Fruit fly (Drosophila melanogaster) whole organism, embryonic: ENCODE data around the gene CG33107.

Source experiments
- Adf1 ChIP-seq: fragments of 200-800 bp; sonication (Bioruptor generic); IDR thresholded peaks from 2 replicates; pipeline ENCODE4 v1.3.6; 2022; ENCODE audit warnings: missing biosample characterization, missing genetic modification characterization
- Antp ChIP-seq: fragments of 200-800 bp; sonication (Bioruptor generic); optimal IDR thresholded peaks from 3 replicates; lab custom pipeline; 2016; ENCODE audit warnings: missing biosample characterization, missing genetic modification characterization
- Asciz ChIP-seq: fragments of 200-800 bp; sonication (Bioruptor generic); optimal IDR thresholded peaks from 2 replicates; lab custom pipeline; 2017; ENCODE audit warnings: missing biosample characterization, mild to moderate bottlenecking, missing genetic modification characterization, missing genetic modification reagents
- Awh ChIP-seq: fragments of 200-800 bp; sonication (Bioruptor generic); IDR thresholded peaks from 2 replicates; pipeline ENCODE4, ENCODE4 v1.3.6; 2022; ENCODE audit warnings: missing biosample characterization, missing genetic modification characterization
- Blimp-1 ChIP-seq: fragments of 200-800 bp; sonication (Bioruptor generic); optimal IDR thresholded peaks from 3 replicates; lab custom pipeline; 2018; ENCODE audit warnings: missing biosample characterization, missing genetic modification characterization, mild to moderate bottlenecking, moderate library complexity, missing genetic modification reagents
- CG1024 ChIP-seq: fragments of 200-800 bp; sonication (Bioruptor generic); IDR thresholded peaks from 2 replicates; pipeline ENCODE4 v1.3.6; 2022; ENCODE audit warnings: missing biosample characterization, missing genetic modification characterization
- CG11398 ChIP-seq: fragments of 200-800 bp; sonication (Bioruptor generic); optimal IDR thresholded peaks from 2 replicates; lab custom pipeline; 2016; ENCODE audit warnings: missing biosample characterization, missing genetic modification characterization
- CG11504 ChIP-seq: fragments of 200-800 bp; sonication (Bioruptor generic); optimal IDR thresholded peaks from 3 replicates; lab custom pipeline; 2019; ENCODE audit warnings: missing biosample characterization, mild to moderate bottlenecking, missing genetic modification characterization, moderate library complexity
- CG11695 ChIP-seq: fragments of 200-800 bp; sonication (Bioruptor generic); IDR thresholded peaks from 3 replicates; pipeline ENCODE4 v1.3.6; 2022; ENCODE audit warnings: missing biosample characterization, missing genetic modification characterization
- CG12071 ChIP-seq: fragments of 200-800 bp; sonication (Bioruptor generic); optimal IDR thresholded peaks from 3 replicates; lab custom pipeline; 2018; ENCODE audit warnings: missing biosample characterization, mild to moderate bottlenecking, missing genetic modification characterization
- CG12104 ChIP-seq: fragments of 200-800 bp; sonication (Bioruptor generic); optimal IDR thresholded peaks from 3 replicates; lab custom pipeline; 2016; ENCODE audit warnings: missing biosample characterization, missing genetic modification characterization
- CG12236 ChIP-seq: fragments of 200-800 bp; sonication (Bioruptor generic); optimal IDR thresholded peaks from 2 replicates; lab custom pipeline; 2016; ENCODE audit warnings: missing biosample characterization, missing genetic modification characterization
- CG1233 ChIP-seq: fragments of 200-800 bp; sonication (Bioruptor generic); optimal IDR thresholded peaks from 4 replicates; lab custom pipeline; 2018; ENCODE audit warnings: missing biosample characterization, mild to moderate bottlenecking, missing genetic modification characterization
- CG12744 ChIP-seq: fragments of 200-800 bp; sonication (Bioruptor generic); optimal IDR thresholded peaks from 2 replicates; lab custom pipeline; 2016; ENCODE audit warnings: missing biosample characterization, missing genetic modification characterization
- CG13296 ChIP-seq: fragments of 200-800 bp; sonication (Bioruptor generic); optimal IDR thresholded peaks from 3 replicates; lab custom pipeline; 2018; ENCODE audit warnings: missing biosample characterization, mild to moderate bottlenecking, missing genetic modification characterization
- CG17385 ChIP-seq: fragments of 200-800 bp; sonication (Bioruptor generic); optimal IDR thresholded peaks from 3 replicates; lab custom pipeline; 2018; ENCODE audit warnings: missing biosample characterization, mild to moderate bottlenecking, missing genetic modification characterization
- CG18476 ChIP-seq: fragments of 200-800 bp; sonication (Bioruptor generic); optimal IDR thresholded peaks from 2 replicates; lab custom pipeline; 2016; ENCODE audit warnings: missing biosample characterization, mild to moderate bottlenecking, missing genetic modification characterization
- CG18764 ChIP-seq: fragments of 200-800 bp; sonication (Bioruptor generic); optimal IDR thresholded peaks from 3 replicates; lab custom pipeline; 2016; ENCODE audit warnings: missing biosample characterization, missing genetic modification characterization
- CG3281 ChIP-seq: fragments of 200-800 bp; sonication (Bioruptor generic); optimal IDR thresholded peaks from 3 replicates; lab custom pipeline; 2017; ENCODE audit warnings: missing biosample characterization, mild to moderate bottlenecking, missing genetic modification characterization
- CG4360 ChIP-seq: fragments of 200-800 bp; sonication (Bioruptor generic); IDR thresholded peaks from 2 replicates; pipeline ENCODE4 v1.3.6; 2022; ENCODE audit warnings: missing biosample characterization, missing genetic modification characterization
- CG5180 ChIP-seq: fragments of 200-800 bp; sonication (Bioruptor generic); optimal IDR thresholded peaks from 3 replicates; lab custom pipeline; 2017; ENCODE audit warnings: missing biosample characterization, missing genetic modification characterization, mild to moderate bottlenecking, moderate library complexity, missing genetic modification reagents
- CG6272 ChIP-seq: fragments of 200-800 bp; sonication (Bioruptor generic); IDR thresholded peaks from 2 replicates; pipeline ENCODE4 v1.3.6; 2022; ENCODE audit warnings: missing biosample characterization, missing genetic modification characterization
- CG6813 ChIP-seq: fragments of 200-800 bp; sonication (Bioruptor generic); optimal IDR thresholded peaks from 2 replicates; lab custom pipeline; 2017; ENCODE audit warnings: missing biosample characterization, missing genetic modification characterization, mild to moderate bottlenecking, moderate library complexity, missing genetic modification reagents
- CG7987 ChIP-seq: fragments of 200-800 bp; sonication (Bioruptor generic); optimal IDR thresholded peaks from 2 replicates; lab custom pipeline; 2018; ENCODE audit warnings: missing biosample characterization, mild to moderate bottlenecking, missing genetic modification characterization, moderate library complexity
- CG9437 ChIP-seq: fragments of 200-800 bp; sonication (Bioruptor generic); optimal IDR thresholded peaks from 2 replicates; lab custom pipeline; 2018; ENCODE audit warnings: missing biosample characterization, mild to moderate bottlenecking, missing genetic modification characterization
- CG9727 ChIP-seq: fragments of 200-800 bp; sonication (Bioruptor generic); optimal IDR thresholded peaks from 3 replicates; lab custom pipeline; 2017; ENCODE audit warnings: missing biosample characterization, mild to moderate bottlenecking, missing genetic modification characterization
- CoRest ChIP-seq: fragments of 200-800 bp; sonication (Bioruptor generic); optimal IDR thresholded peaks from 3 replicates; lab custom pipeline; 2018; ENCODE audit warnings: missing biosample characterization, mild to moderate bottlenecking, missing genetic modification characterization, moderate library complexity
- HHEX ChIP-seq: fragments of 200-800 bp; sonication (Bioruptor generic); optimal IDR thresholded peaks from 3 replicates; lab custom pipeline; 2017; ENCODE audit warnings: missing biosample characterization, mild to moderate bottlenecking, missing genetic modification characterization, missing genetic modification reagents
- Hand ChIP-seq: fragments of 200-800 bp; sonication (Bioruptor generic); optimal IDR thresholded peaks from 2 replicates; lab custom pipeline; 2017; ENCODE audit warnings: mild to moderate bottlenecking, missing biosample characterization, missing genetic modification reagents, missing genetic modification characterization
- Hr51 ChIP-seq, 2 experiments: fragments of 200-800 bp; sonication (Bioruptor generic); optimal IDR thresholded peaks; 2 replicates in 1 of 2; 3 replicates in 1 of 2; lab custom pipeline; 2016 to 2018; ENCODE audit warnings: missing biosample characterization in 2 of 2, missing genetic modification characterization in 2 of 2, mild to moderate bottlenecking in 1 of 2, moderate library complexity in 1 of 2
- Med ChIP-seq: fragments of 200-800 bp; sonication (Bioruptor generic); peaks from one replicate; lab custom pipeline; 2016; ENCODE audit warnings: missing biosample characterization, missing genetic modification characterization, mild to moderate bottlenecking, inconsistent platforms, moderate library complexity
- Nf-YA ChIP-seq: fragments of 200-800 bp; sonication (Bioruptor generic); IDR thresholded peaks from 2 replicates; pipeline ENCODE4 v1.3.6; 2022; ENCODE audit warnings: missing biosample characterization, missing genetic modification characterization
- Nf-YC ChIP-seq: fragments of 200-800 bp; optimal IDR thresholded peaks from 3 replicates; lab custom pipeline; 2019; ENCODE audit warnings: missing biosample characterization, mild to moderate bottlenecking, missing genetic modification characterization, moderate library complexity
- Oaz ChIP-seq: fragments of 200-800 bp; sonication (Bioruptor generic); IDR thresholded peaks from 2 replicates; pipeline ENCODE4 v1.3.6; 2022; ENCODE audit warnings: missing biosample characterization, missing genetic modification characterization
- Opbp ChIP-seq: fragments of 200-800 bp; sonication (Bioruptor generic); IDR thresholded peaks from 3 replicates; pipeline ENCODE4 v1.3.6; 2022; ENCODE audit warnings: missing biosample characterization, missing genetic modification characterization; ENCODE audit not compliant: partially characterized antibody
- Pdp1 ChIP-seq, 2 experiments: fragments of 200-800 bp; sonication (Bioruptor generic); optimal IDR thresholded peaks; 3 replicates each; lab custom pipeline; 2016; ENCODE audit warnings: missing biosample characterization in 2 of 2, missing genetic modification characterization in 2 of 2, mild to moderate bottlenecking in 1 of 2, moderate library complexity in 1 of 2
- Ravus ChIP-seq: fragments of 200-800 bp; sonication (Bioruptor generic); IDR thresholded peaks from 2 replicates; pipeline ENCODE4 v1.3.6; 2022; ENCODE audit warnings: missing biosample characterization, missing genetic modification characterization
- Rfx ChIP-seq: fragments of 200-800 bp; sonication (Bioruptor generic); IDR thresholded peaks from 2 replicates; pipeline ENCODE4 v1.3.6; 2022; ENCODE audit warnings: missing biosample characterization, missing genetic modification characterization
- bcd ChIP-seq: fragments of 200-800 bp; sonication (Bioruptor generic); optimal IDR thresholded peaks from 2 replicates; lab custom pipeline; 2017; ENCODE audit warnings: missing biosample characterization, mild to moderate bottlenecking, missing genetic modification characterization
- dmrt99B ChIP-seq: fragments of 200-800 bp; sonication (Bioruptor generic); optimal IDR thresholded peaks from 2 replicates; lab custom pipeline; 2018; ENCODE audit warnings: missing biosample characterization, mild to moderate bottlenecking, missing genetic modification characterization, moderate library complexity
- gsb-n ChIP-seq: fragments of 200-800 bp; sonication (Bioruptor generic); optimal IDR thresholded peaks from 3 replicates; lab custom pipeline; 2018; ENCODE audit warnings: missing biosample characterization, mild to moderate bottlenecking, missing genetic modification characterization
- kni ChIP-seq: fragments of 200-800 bp; sonication (Bioruptor generic); optimal IDR thresholded peaks from 3 replicates; lab custom pipeline; 2017; ENCODE audit warnings: mild to moderate bottlenecking, missing biosample characterization, missing genetic modification reagents, missing genetic modification characterization
- maf-S ChIP-seq: fragments of 200-800 bp; sonication (Bioruptor generic); optimal IDR thresholded peaks from 2 replicates; lab custom pipeline; 2016; ENCODE audit warnings: missing biosample characterization, missing genetic modification characterization
- pros ChIP-seq: fragments of 200-800 bp; sonication (Bioruptor generic); optimal IDR thresholded peaks from 3 replicates; lab custom pipeline; 2019; ENCODE audit warnings: missing biosample characterization, mild to moderate bottlenecking, missing genetic modification characterization, moderate library complexity
- rib ChIP-seq: fragments of 200-800 bp; sonication (Bioruptor generic); IDR thresholded peaks from 2 replicates; pipeline ENCODE4 v1.3.6; 2022; ENCODE audit warnings: missing biosample characterization, missing genetic modification characterization
- sisA ChIP-seq: fragments of 200-800 bp; sonication (Bioruptor generic); IDR thresholded peaks from 2 replicates; pipeline ENCODE4 v1.3.6; 2022; ENCODE audit warnings: missing biosample characterization, missing genetic modification characterization
- so ChIP-seq: fragments of 200-800 bp; sonication (Bioruptor generic); IDR thresholded peaks from 3 replicates; pipeline ENCODE4 v1.3.6; 2022; ENCODE audit warnings: missing biosample characterization, missing genetic modification characterization
- sob ChIP-seq: fragments of 200-800 bp; sonication (Bioruptor generic); IDR thresholded peaks from 2 replicates; pipeline ENCODE4 v1.3.6; 2022; ENCODE audit warnings: missing biosample characterization, missing genetic modification characterization
- sqz ChIP-seq: fragments of 200-800 bp; sonication (Bioruptor generic); optimal IDR thresholded peaks from 3 replicates; lab custom pipeline; 2018; ENCODE audit warnings: missing biosample characterization, mild to moderate bottlenecking, missing genetic modification characterization

The CG33107 gene

DNA sequence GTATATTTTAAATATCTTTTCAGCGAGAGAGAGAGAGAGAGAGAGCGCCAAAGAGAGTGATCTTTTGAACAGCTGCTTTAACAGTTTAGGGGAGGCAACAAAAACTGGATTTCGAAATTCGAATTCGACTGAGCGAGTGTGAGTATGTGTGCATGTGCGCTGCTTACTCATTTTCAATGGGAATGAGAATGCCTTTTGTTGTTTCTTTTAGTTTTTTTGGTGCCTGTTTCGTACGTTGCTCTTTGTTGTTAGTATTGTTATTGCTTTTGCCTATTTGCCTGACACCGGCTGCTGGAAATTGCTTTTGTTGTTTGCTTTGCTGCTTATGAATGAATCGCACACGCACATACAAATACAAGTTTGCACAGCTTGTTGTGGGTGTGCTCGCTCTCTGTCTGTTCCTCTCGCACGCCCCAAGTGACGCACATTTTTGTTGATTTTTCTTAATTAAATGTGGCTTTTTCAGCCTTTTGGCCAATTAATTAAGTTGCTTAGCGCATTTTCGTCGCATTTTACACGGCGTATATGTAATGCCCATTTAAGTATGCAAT lies 42.4 kb upstream of the CG33107 start (continued):
- peak; percentile 52 for TF ChIP-seq CG12104 (GFP tag; lab: Kevin White, UChicago)
- peak; percentile 47 for TF ChIP-seq dmrt99B (tag; lab: Kevin White, UChicago)
- TF ChIP-seq Oaz (GFP tag; lab: Robert Waterston, UW) = no peak
- TF ChIP-seq Ravus = no peak
- TF ChIP-seq HHEX = peak; percentile 53
- TF ChIP-seq CG13296 (GFP tag; lab: Kevin White, UChicago) = peak; percentile 67
- TF ChIP-seq so = peak; percentile 51; the same call in 1 of the 3 replicates
- peak; percentile 33 for TF ChIP-seq CG5180 (GFP tag; lab: Kevin White, UChicago)
- no peak for TF ChIP-seq CG18476 (GFP tag; lab: Kevin White, UChicago)
- TF ChIP-seq pros (GFP tag; lab: Kevin White, UChicago) = peak; percentile 69
- TF ChIP-seq CG11695 (GFP tag; lab: Robert Waterston, UW) = peak; percentile 26; the same call in 1 of the 3 replicates
- TF ChIP-seq sisA (GFP tag; lab: Robert Waterston, UW) = no peak
- peak; percentile 48 for TF ChIP-seq CG3281 (GFP tag; lab: Kevin White, UChicago)
- TF ChIP-seq Antp (GFP tag; lab: Kevin White, UChicago) = no peak
- peak; percentile 56; the same call in 1 of the 2 replicates for TF ChIP-seq Nf-YA (GFP tag; lab: Robert Waterston, UW)
- TF ChIP-seq bcd (GFP tag; lab: Kevin White, UChicago) = peak; percentile 50
- TF ChIP-seq Med (GFP tag; lab: Kevin White, UChicago) = peak; percentile 93
- 0 out of 2 replicates have a peak, but pooled peaks have one; percentile 15 for TF ChIP-seq CG1024 (GFP tag; lab: Robert Waterston, UW)
- TF ChIP-seq Hr51 (GFP tag; optimal IDR thresholded peaks at IDR 0.05; lab: Kevin White, UChicago) = peak; percentile 5 to 18
- TF ChIP-seq CG11504 (tag; lab: Kevin White, UChicago) = peak; percentile 25
- no peak for TF ChIP-seq gsb-n
- peak; percentile 0 to 65 for TF ChIP-seq Pdp1 (GFP tag; optimal IDR thresholded peaks at IDR 0.05; lab: Kevin White, UChicago)
- TF ChIP-seq CG7987 = peak; percentile 73
- peak; percentile 56 for TF ChIP-seq maf-S (GFP tag; lab: Kevin White, UChicago)
- TF ChIP-seq CG12236 (GFP tag; lab: Kevin White, UChicago) = peak; percentile 28
- TF ChIP-seq Opbp (GFP tag; lab: Robert Waterston, UW) = no peak
- TF ChIP-seq Rfx (GFP tag; lab: Robert Waterston, UW) = no peak; the same call in 1 of the 2 replicates
- peak; percentile 24 for TF ChIP-seq CG18764 (GFP tag; lab: Kevin White, UChicago)
- TF ChIP-seq kni (GFP tag; lab: Kevin White, UChicago) = peak; percentile 71
- peak; percentile 63 for TF ChIP-seq Adf1
- peak; percentile 21; the same call in 1 of the 2 replicates for TF ChIP-seq rib (GFP tag; lab: Robert Waterston, UW)
- peak; percentile 56 for TF ChIP-seq CG12744 (GFP tag; lab: Kevin White, UChicago)
- TF ChIP-seq CG9727 (GFP tag; lab: Kevin White, UChicago) = peak; percentile 34
- TF ChIP-seq CG1233 = peak; percentile 62
- peak; percentile 76 for TF ChIP-seq Asciz (GFP tag; lab: Kevin White, UChicago)
- TF ChIP-seq CG6813 (GFP tag; lab: Kevin White, UChicago) = peak; percentile 71
- peak; percentile 55; the same call in 1 of the 2 replicates for TF ChIP-seq Awh (GFP tag; lab: Robert Waterston, UW)
- no peak for TF ChIP-seq Hand (GFP tag; lab: Kevin White, UChicago)
- TF ChIP-seq CoRest (tag; lab: Kevin White, UChicago) = peak; percentile 39
- TF ChIP-seq CG9437 (GFP tag; lab: Kevin White, UChicago) = no peak
- TF ChIP-seq CG17385 (GFP tag; lab: Kevin White, UChicago) = peak; percentile 14
- peak; percentile 76 for TF ChIP-seq CG12071
- no peak for TF ChIP-seq CG6272 (GFP tag; lab: Robert Waterston, UW)
- peak; percentile 42; the same call in 1 of the 2 replicates for TF ChIP-seq sob (GFP tag; lab: Robert Waterston, UW)
- TF ChIP-seq sqz (GFP tag; lab: Kevin White, UChicago) = peak; percentile 88
- TF ChIP-seq Blimp-1 (GFP tag; lab: Kevin White, UChicago) = peak; percentile 42
- TF ChIP-seq CG11398 (GFP tag; lab: Kevin White, UChicago) = peak; percentile 61
- TF ChIP-seq CG4360 (GFP tag; lab: Robert Waterston, UW) = peak; percentile 78; the same call in 1 of the 2 replicates
- peak; percentile 0 for TF ChIP-seq Nf-YC (tag; lab: Kevin White, UChicago)
